Worm (Caenorhabditis elegans): ENCODE data around the gene rpc-25.

The rpc-25 gene

ce11 chrV:10190081-10190556 is 16.3 kb downstream of the rpc-25 start, which contains the start of gene ZK856.5:
Gene ZK856.5, minus strand, starts transcription at chrV:10190131.
- TF ChIP-seq cog-1 (tag; optimal IDR thresholded peaks at IDR 0.05) (no peak), ztf-29 (GFP tag; IDR thresholded peaks at IDR 0.05) (no peak), ztf-23 (GFP tag; IDR thresholded peaks at IDR 0.05) (no peak), T22C8.4 (GFP tag; IDR thresholded peaks at IDR 0.05) (no peak), klf-2 (GFP tag; conservative IDR thresholded peaks at IDR 0.05) (no peak), flt-1 (GFP tag; IDR thresholded peaks at IDR 0.05) (no peak)

DNA sequence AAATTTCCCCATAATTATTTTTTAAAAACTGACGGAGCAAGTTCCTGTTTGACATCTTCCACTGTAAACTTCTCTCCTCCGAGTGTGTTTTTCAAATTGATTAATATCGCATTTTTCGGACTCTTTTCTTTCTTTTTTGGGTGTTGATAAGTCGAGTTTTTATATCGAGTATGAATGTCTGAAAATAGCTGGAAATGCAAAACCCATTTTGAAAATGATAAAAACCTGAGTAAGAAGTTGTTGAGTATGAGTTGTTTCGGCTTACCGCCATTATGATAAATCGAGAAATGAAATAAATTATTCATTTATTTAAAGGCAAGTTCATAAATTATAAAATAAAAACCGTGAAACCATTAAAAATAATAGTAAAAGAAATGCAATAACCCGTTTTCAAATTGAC is 20.7 kb downstream of the rpc-25 start, which contains the start of gene ZK856.18:
TSS of gene ZK856.18 (minus strand) at position 289 of the 400 bp plus-strand sequence.
- no peak for TF ChIP-seq cog-1 (tag; optimal IDR thresholded peaks at IDR 0.05)
- no peak for TF ChIP-seq ztf-23 (GFP tag; IDR thresholded peaks at IDR 0.05)
- no peak for TF ChIP-seq klf-2 (GFP tag; conservative IDR thresholded peaks at IDR 0.05)
- TF ChIP-seq tab-1 (GFP tag; IDR thresholded peaks at IDR 0.05), result no peak
- no peak for TF ChIP-seq ztf-29 (GFP tag; IDR thresholded peaks at IDR 0.05)
- no peak for TF ChIP-seq T22C8.4 (GFP tag; IDR thresholded peaks at IDR 0.05)
- no peak for TF ChIP-seq med-1 (GFP tag; optimal IDR thresholded peaks at IDR 0.05; ENCODE audit: insufficient read depth)

DNA sequence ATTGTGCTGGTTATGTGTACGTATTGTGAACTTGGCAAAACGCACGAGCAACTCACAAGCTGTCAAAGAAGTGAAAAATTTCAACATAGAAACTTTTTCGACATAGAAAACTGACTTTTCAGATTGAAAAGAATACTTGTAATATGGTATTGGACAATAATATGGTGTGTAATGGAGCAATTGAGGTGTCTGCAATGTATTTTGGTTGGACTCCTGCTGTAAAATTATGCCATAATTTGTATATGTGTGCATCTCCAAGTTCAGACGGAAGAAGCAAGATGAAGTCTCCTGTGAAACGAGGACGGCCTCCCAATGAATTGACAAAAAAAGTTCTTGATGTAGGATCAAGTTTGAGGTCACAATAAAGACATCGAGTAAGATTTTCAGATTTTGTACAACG is 22.6 kb downstream of the rpc-25 start:
- TF ChIP-seq tab-1 (GFP tag; IDR thresholded peaks at IDR 0.05), result no peak
- TF ChIP-seq flt-1 (GFP tag; IDR thresholded peaks at IDR 0.05), result no peak
- TF ChIP-seq cog-1 (tag; optimal IDR thresholded peaks at IDR 0.05), result no peak
- no peak for TF ChIP-seq ref-1 (GFP tag; conservative IDR thresholded peaks at IDR 0.05)
- TF ChIP-seq ztf-29 (GFP tag; IDR thresholded peaks at IDR 0.05), result no peak
- no peak for TF ChIP-seq med-1 (GFP tag; optimal IDR thresholded peaks at IDR 0.05; ENCODE audit: insufficient read depth)

ce11 chrV:10182984-10183383 is 23.4 kb downstream of the rpc-25 start, which contains the start of gene ZK856.4:
Gene ZK856.4, plus strand, starts transcription at chrV:10183284.
- no peak for TF ChIP-seq tab-1 (GFP tag; IDR thresholded peaks at IDR 0.05)
- no peak for TF ChIP-seq ref-1 (GFP tag; conservative IDR thresholded peaks at IDR 0.05)
- no peak for TF ChIP-seq T22C8.4 (GFP tag; IDR thresholded peaks at IDR 0.05)
- TF ChIP-seq cog-1 (tag; optimal IDR thresholded peaks at IDR 0.05), result no peak
- TF ChIP-seq ztf-23 (GFP tag; IDR thresholded peaks at IDR 0.05), result no peak
- no peak for TF ChIP-seq ztf-29 (GFP tag; IDR thresholded peaks at IDR 0.05)
- TF ChIP-seq med-1 (GFP tag; optimal IDR thresholded peaks at IDR 0.05; ENCODE audit: insufficient read depth), result no peak
- TF ChIP-seq klf-2 (GFP tag; conservative IDR thresholded peaks at IDR 0.05), result no peak
- TF ChIP-seq flt-1 (GFP tag; IDR thresholded peaks at IDR 0.05), result no peak

DNA sequence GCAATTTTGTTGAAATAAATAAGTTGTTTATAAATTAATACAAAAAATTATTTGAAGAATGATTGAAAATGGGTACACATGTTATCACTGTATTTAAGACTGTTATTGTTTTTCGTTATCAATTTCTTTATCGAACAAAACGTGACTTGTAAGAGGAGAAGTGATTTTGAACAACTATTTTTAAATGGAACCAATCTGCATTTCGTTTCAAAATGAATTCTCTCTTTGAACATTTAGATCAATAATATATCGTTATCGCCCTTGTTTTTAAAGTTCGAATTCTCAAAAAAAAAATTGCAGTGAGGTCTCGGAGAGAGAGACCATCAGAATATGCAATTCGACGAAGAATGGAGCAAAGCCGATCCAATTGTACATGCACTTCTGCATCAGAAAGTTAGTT is 27.2 kb downstream of the rpc-25 start, which contains the start of gene cul-5:
TSS of gene cul-5 (plus strand) at position 301 of the 400 bp plus-strand sequence.
- TF ChIP-seq ztf-29 (GFP tag; IDR thresholded peaks at IDR 0.05), result no peak
- TF ChIP-seq flt-1 (GFP tag; IDR thresholded peaks at IDR 0.05), result no peak
- TF ChIP-seq tab-1 (GFP tag; IDR thresholded peaks at IDR 0.05), result no peak
- TF ChIP-seq ztf-23 (GFP tag; IDR thresholded peaks at IDR 0.05), result no peak
- no peak for TF ChIP-seq cog-1 (tag; optimal IDR thresholded peaks at IDR 0.05)
- TF ChIP-seq klf-2 (GFP tag; conservative IDR thresholded peaks at IDR 0.05), result no peak
- TF ChIP-seq ref-1 (GFP tag; conservative IDR thresholded peaks at IDR 0.05), result no peak
- no peak for TF ChIP-seq med-1 (GFP tag; optimal IDR thresholded peaks at IDR 0.05; ENCODE audit: insufficient read depth)
- TF ChIP-seq T22C8.4 (GFP tag; IDR thresholded peaks at IDR 0.05), result no peak

DNA sequence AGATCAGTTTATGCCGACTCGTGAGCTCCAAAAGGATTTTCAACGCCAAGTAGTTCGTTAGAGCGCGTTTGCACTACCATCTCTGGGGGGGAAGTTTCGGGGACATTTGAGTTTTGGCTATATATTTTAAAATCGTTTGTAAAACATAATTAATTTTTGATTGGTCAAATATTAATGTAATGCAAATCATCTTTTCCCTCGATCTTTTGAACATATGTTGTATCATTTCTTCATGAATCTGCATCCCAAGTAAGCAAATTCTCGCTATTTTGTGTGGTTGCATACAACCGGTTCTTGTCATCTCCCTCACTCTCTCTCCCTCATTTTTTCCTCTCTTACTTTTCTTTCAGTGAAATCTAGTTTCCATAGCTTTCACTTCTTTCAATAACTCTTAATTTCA is 28.2 kb downstream of the rpc-25 start:
- TF ChIP-seq cog-1 (tag; optimal IDR thresholded peaks at IDR 0.05) (peak; percentile 46), ref-1 (GFP tag; conservative IDR thresholded peaks at IDR 0.05) (no peak)

ce11 chrV:10174632-10175075 is 31.7 kb downstream of the rpc-25 start:
- TF ChIP-seq med-1 (GFP tag; optimal IDR thresholded peaks at IDR 0.05; ENCODE audit: insufficient read depth) (no peak), cog-1 (tag; optimal IDR thresholded peaks at IDR 0.05) (no peak), flt-1 (GFP tag; IDR thresholded peaks at IDR 0.05) (no peak), T22C8.4 (GFP tag; IDR thresholded peaks at IDR 0.05) (peak; percentile 79)

ce11 chrV:10173653-10174052 is 32.7 kb downstream of the rpc-25 start, which contains the start of gene egl-3:
Gene egl-3, minus strand, starts transcription at chrV:10173753.
- no peak for TF ChIP-seq ref-1 (GFP tag; conservative IDR thresholded peaks at IDR 0.05)
- TF ChIP-seq T22C8.4 (GFP tag; IDR thresholded peaks at IDR 0.05), result no peak
- no peak for TF ChIP-seq med-1 (GFP tag; optimal IDR thresholded peaks at IDR 0.05; ENCODE audit: insufficient read depth)
- TF ChIP-seq ztf-23 (GFP tag; IDR thresholded peaks at IDR 0.05), result no peak
- TF ChIP-seq klf-2 (GFP tag; conservative IDR thresholded peaks at IDR 0.05), result no peak
- no peak for TF ChIP-seq flt-1 (GFP tag; IDR thresholded peaks at IDR 0.05)
- TF ChIP-seq ztf-29 (GFP tag; IDR thresholded peaks at IDR 0.05), result no peak
- TF ChIP-seq cog-1 (tag; optimal IDR thresholded peaks at IDR 0.05), result no peak
- no peak for TF ChIP-seq tab-1 (GFP tag; IDR thresholded peaks at IDR 0.05)

- no peak for TF ChIP-seq ztf-29 (GFP tag; IDR thresholded peaks at IDR 0.05)
Observed at ce11 chrV:10168870-10169269, 37.5 kb downstream of the rpc-25 start.

- TF ChIP-seq cog-1 (tag; optimal IDR thresholded peaks at IDR 0.05) (no peak), med-1 (GFP tag; optimal IDR thresholded peaks at IDR 0.05; ENCODE audit: insufficient read depth) (no peak), flt-1 (GFP tag; IDR thresholded peaks at IDR 0.05) (no peak), ztf-23 (GFP tag; IDR thresholded peaks at IDR 0.05) (no peak), klf-2 (GFP tag; conservative IDR thresholded peaks at IDR 0.05) (no peak), ztf-29 (GFP tag; IDR thresholded peaks at IDR 0.05) (no peak), tab-1 (GFP tag; IDR thresholded peaks at IDR 0.05) (no peak), ref-1 (GFP tag; conservative IDR thresholded peaks at IDR 0.05) (no peak), T22C8.4 (GFP tag; IDR thresholded peaks at IDR 0.05) (no peak)
Observed at ce11 chrV:10166368-10166767, 40.0 kb downstream of the rpc-25 start, which contains the start of gene C51E3.6. Gene C51E3.6, minus strand, starts transcription at chrV:10166468.

- no peak for TF ChIP-seq T22C8.4 (GFP tag; IDR thresholded peaks at IDR 0.05)
- no peak for TF ChIP-seq ztf-23 (GFP tag; IDR thresholded peaks at IDR 0.05)
- TF ChIP-seq cog-1 (tag; optimal IDR thresholded peaks at IDR 0.05), result no peak
- no peak for TF ChIP-seq ztf-29 (GFP tag; IDR thresholded peaks at IDR 0.05)
- no peak for TF ChIP-seq ref-1 (GFP tag; conservative IDR thresholded peaks at IDR 0.05)
- TF ChIP-seq klf-2 (GFP tag; conservative IDR thresholded peaks at IDR 0.05), result no peak
- TF ChIP-seq med-1 (GFP tag; optimal IDR thresholded peaks at IDR 0.05; ENCODE audit: insufficient read depth), result no peak
- TF ChIP-seq tab-1 (GFP tag; IDR thresholded peaks at IDR 0.05), result no peak
- TF ChIP-seq flt-1 (GFP tag; IDR thresholded peaks at IDR 0.05), result no peak
Observed at ce11 chrV:10160954-10161353, 45.4 kb downstream of the rpc-25 start, which contains the start of gene C51E3.10. Gene C51E3.10, minus strand, starts transcription at chrV:10161134.

All from whole organism, midembryonic.